Worm (Caenorhabditis elegans): Measurements from ENCODE around the gene odd-2.

DNA sequence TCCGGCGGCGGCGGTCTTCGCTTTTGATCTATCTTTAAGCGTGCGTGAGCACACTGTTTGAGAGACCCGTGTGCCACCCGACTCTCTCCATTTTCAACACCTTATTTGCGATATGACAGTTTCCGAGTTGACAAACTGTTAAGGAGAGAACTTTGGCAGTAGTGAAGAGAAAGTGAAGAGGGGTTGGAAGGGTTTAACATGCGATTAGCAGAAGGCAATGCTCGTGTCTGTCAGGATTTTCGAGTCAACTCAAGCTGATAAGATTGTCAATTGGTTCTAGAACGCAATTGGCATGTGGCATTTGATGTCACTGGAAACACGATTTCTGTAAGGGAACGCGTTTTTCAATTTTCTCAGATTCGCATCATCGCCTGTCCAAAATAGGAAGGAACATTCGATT, 7.0 kb upstream of the odd-2 start:
- TF ChIP-seq med-1 (GFP tag; optimal IDR thresholded peaks at IDR 0.05; ENCODE audit: insufficient read depth) (no peak), tab-1 (GFP tag; IDR thresholded peaks at IDR 0.05) (no peak), klf-2 (GFP tag; conservative IDR thresholded peaks at IDR 0.05) (no peak), cog-1 (tag; optimal IDR thresholded peaks at IDR 0.05) (no peak), flt-1 (GFP tag; IDR thresholded peaks at IDR 0.05) (no peak), ztf-29 (GFP tag; IDR thresholded peaks at IDR 0.05) (no peak)
